Worm (Caenorhabditis elegans) whole organism, L2 larva: Measurements from ENCODE around the gene let-754.

Source experiments
- fos-1 ChIP-seq: fragments of 150-350 bp; optimal IDR thresholded peaks from 2 replicates; lab custom pipeline; 2014; ENCODE audit warnings: missing biosample characterization, missing genetic modification characterization
- lsy-2 ChIP-seq, 2 experiments: fragments of 150-350 bp in 1 of 2; sonication (generic microtip) in 1 of 2; optimal IDR thresholded peaks; 2 replicates each; lab custom pipeline; 2014 to 2017; ENCODE audit warnings: missing biosample characterization in 2 of 2, missing genetic modification characterization in 2 of 2
- nhr-237 ChIP-seq: fragments of 150-350 bp; optimal IDR thresholded peaks from 2 replicates; lab custom pipeline; 2014; ENCODE audit warnings: missing biosample characterization, missing genetic modification characterization

- TF ChIP-seq lsy-2 (tag; optimal IDR thresholded peaks at IDR 0.05; lab: Kevin White, UChicago): peak; percentile 51 to 88
- TF ChIP-seq nhr-237 (tag; lab: Kevin White, UChicago): no peak
- no peak for TF ChIP-seq fos-1 (tag; lab: Kevin White, UChicago)
Measured at ce11 chrIII:7940819-7941218, 12.3 kb downstream of the let-754 start, which contains the start of gene C29E4.12.
